Fruit fly (Drosophila melanogaster) whole organism, embryonic: ENCODE measurements around the gene CG15332.
A peak's percentile ranks its signal among the peaks of the same experiment; 100 is the strongest.

Experiments used
- CG1024 ChIP-seq: fragments of 200-800 bp; sonication (Bioruptor generic); IDR thresholded peaks from 2 replicates; pipeline ENCODE4 v1.3.6; 2022; ENCODE audit warnings: missing biosample characterization, missing genetic modification characterization
- CG10979 ChIP-seq: fragments of 200-800 bp; sonication (Bioruptor generic); optimal IDR thresholded peaks from 2 replicates; lab custom pipeline; 2018; ENCODE audit warnings: missing biosample characterization, mild to moderate bottlenecking, missing genetic modification characterization, moderate library complexity
- CG11723 ChIP-seq: fragments of 200-800 bp; sonication (Bioruptor generic); optimal IDR thresholded peaks from 2 replicates; lab custom pipeline; 2017; ENCODE audit warnings: missing biosample characterization, mild to moderate bottlenecking, missing genetic modification characterization
- CG12071 ChIP-seq: fragments of 200-800 bp; sonication (Bioruptor generic); optimal IDR thresholded peaks from 3 replicates; lab custom pipeline; 2018; ENCODE audit warnings: missing biosample characterization, mild to moderate bottlenecking, missing genetic modification characterization
- CG13287 ChIP-seq: fragments of 200-800 bp; sonication (Bioruptor generic); IDR thresholded peaks from 2 replicates; pipeline ENCODE4 v1.3.6; 2022; ENCODE audit warnings: missing biosample characterization, missing genetic modification characterization; ENCODE audit not compliant: partially characterized antibody
- CG13424 ChIP-seq: fragments of 200-800 bp; sonication (Bioruptor generic); optimal IDR thresholded peaks from 2 replicates; lab custom pipeline; 2019; ENCODE audit warnings: missing biosample characterization, mild to moderate bottlenecking, missing genetic modification characterization, moderate library complexity
- CG14860 ChIP-seq: fragments of 200-800 bp; sonication (Bioruptor generic); IDR thresholded peaks from 3 replicates; pipeline ENCODE4 v1.3.6; 2022; ENCODE audit warnings: missing biosample characterization, missing genetic modification characterization; ENCODE audit not compliant: partially characterized antibody
- CG1529 ChIP-seq: fragments of 200-800 bp; sonication (Bioruptor generic); optimal IDR thresholded peaks from 3 replicates; lab custom pipeline; 2018; ENCODE audit warnings: missing biosample characterization, missing genetic modification characterization
- CG1603 ChIP-seq: fragments of 200-800 bp; sonication (Bioruptor generic); optimal IDR thresholded peaks from 2 replicates; lab custom pipeline; 2019; ENCODE audit warnings: missing biosample characterization, mild to moderate bottlenecking, missing genetic modification characterization, moderate library complexity
- CG1647 ChIP-seq: fragments of 200-800 bp; sonication (Bioruptor generic); optimal IDR thresholded peaks from 3 replicates; lab custom pipeline; 2016; ENCODE audit warnings: missing biosample characterization, missing genetic modification characterization
- CG2116 ChIP-seq: fragments of 200-800 bp; sonication (Bioruptor generic); optimal IDR thresholded peaks from 3 replicates; lab custom pipeline; 2018; ENCODE audit warnings: missing biosample characterization, mild to moderate bottlenecking, missing genetic modification characterization
- CG3163 ChIP-seq: fragments of 200-800 bp; sonication (Bioruptor generic); optimal IDR thresholded peaks from 3 replicates; lab custom pipeline; 2016; ENCODE audit warnings: missing biosample characterization, missing genetic modification characterization
- CG33557 ChIP-seq: fragments of 200-800 bp; sonication (Bioruptor generic); optimal IDR thresholded peaks from 2 replicates; lab custom pipeline; 2019; ENCODE audit warnings: missing biosample characterization, mild to moderate bottlenecking, missing genetic modification characterization, moderate library complexity
- CG3847 ChIP-seq: fragments of 200-800 bp; sonication (Bioruptor generic); IDR thresholded peaks from 2 replicates; pipeline ENCODE4 v1.3.6; 2022; ENCODE audit warnings: missing biosample characterization, missing genetic modification characterization
- CG5953 ChIP-seq: fragments of 200-800 bp; sonication (Bioruptor generic); IDR thresholded peaks from 2 replicates; pipeline ENCODE4 v1.3.6; 2022; ENCODE audit warnings: missing biosample characterization, missing genetic modification characterization
- CG6254 ChIP-seq: fragments of 200-800 bp; sonication (Bioruptor generic); optimal IDR thresholded peaks from 3 replicates; lab custom pipeline; 2017; ENCODE audit warnings: mild to moderate bottlenecking, missing biosample characterization, missing genetic modification reagents, missing genetic modification characterization
- CG7357 ChIP-seq: fragments of 200-800 bp; sonication (Bioruptor generic); IDR thresholded peaks from 3 replicates; pipeline ENCODE4 v1.3.6; 2022; ENCODE audit warnings: missing biosample characterization, missing genetic modification characterization
- CG8388 ChIP-seq: fragments of 200-800 bp; sonication (Bioruptor generic); optimal IDR thresholded peaks from 2 replicates; lab custom pipeline; 2019; ENCODE audit warnings: missing biosample characterization, mild to moderate bottlenecking, missing genetic modification characterization, moderate library complexity
- CG8924 ChIP-seq: fragments of 200-800 bp; optimal IDR thresholded peaks from 3 replicates; lab custom pipeline; 2019; ENCODE audit warnings: missing biosample characterization, mild to moderate bottlenecking, missing genetic modification characterization, moderate library complexity
- CHES-1-like ChIP-seq: fragments of 200-800 bp; sonication (Bioruptor generic); optimal IDR thresholded peaks from 2 replicates; lab custom pipeline; 2016; ENCODE audit warnings: missing biosample characterization, missing genetic modification characterization
- GATAe ChIP-seq: fragments of 200-800 bp; sonication (Bioruptor generic); conservative IDR thresholded peaks from 2 replicates; pipeline ENCODE4 v1.3.6; 2022; ENCODE audit warnings: missing biosample characterization, missing genetic modification characterization
- Hmr ChIP-seq: fragments of 200-800 bp; sonication (Bioruptor generic); optimal IDR thresholded peaks from 3 replicates; lab custom pipeline; 2017; ENCODE audit warnings: mild to moderate bottlenecking, missing biosample characterization, missing genetic modification reagents, missing genetic modification characterization
- Hsf ChIP-seq: fragments of 200-800 bp; sonication (Bioruptor generic); optimal IDR thresholded peaks from 3 replicates; lab custom pipeline; 2016; ENCODE audit warnings: missing biosample characterization, missing genetic modification characterization
- Mes4 ChIP-seq: fragments of 200-800 bp; sonication (Bioruptor generic); optimal IDR thresholded peaks from 2 replicates; lab custom pipeline; 2016; ENCODE audit warnings: missing biosample characterization, missing genetic modification characterization
- NFAT ChIP-seq: fragments of 200-800 bp; sonication (Bioruptor generic); IDR thresholded peaks from 2 replicates; pipeline ENCODE4 v1.3.6; 2022; ENCODE audit warnings: missing biosample characterization, missing genetic modification characterization
- NK7.1 ChIP-seq: fragments of 200-800 bp; sonication (Bioruptor generic); optimal IDR thresholded peaks from 3 replicates; lab custom pipeline; 2016; ENCODE audit warnings: missing biosample characterization, missing genetic modification characterization
- Neu2 ChIP-seq: fragments of 200-800 bp; sonication (Bioruptor generic); optimal IDR thresholded peaks from 3 replicates; lab custom pipeline; 2016; ENCODE audit warnings: missing biosample characterization, missing genetic modification characterization, borderline replicate concordance
- Oli ChIP-seq: fragments of 200-800 bp; sonication (Bioruptor generic); optimal IDR thresholded peaks from 2 replicates; lab custom pipeline; 2018; ENCODE audit warnings: missing biosample characterization, mild to moderate bottlenecking, missing genetic modification characterization, moderate library complexity
- Opbp ChIP-seq: fragments of 200-800 bp; sonication (Bioruptor generic); IDR thresholded peaks from 3 replicates; pipeline ENCODE4 v1.3.6; 2022; ENCODE audit warnings: missing biosample characterization, missing genetic modification characterization; ENCODE audit not compliant: partially characterized antibody
- Optix ChIP-seq: fragments of 200-800 bp; sonication (Bioruptor generic); IDR thresholded peaks from 3 replicates; pipeline ENCODE4 v1.3.6; 2022; ENCODE audit warnings: missing biosample characterization, missing genetic modification characterization
- Spps ChIP-seq: fragments of 200-800 bp; sonication (Bioruptor generic); optimal IDR thresholded peaks from 2 replicates; lab custom pipeline; 2018; ENCODE audit warnings: missing biosample characterization, mild to moderate bottlenecking, missing genetic modification characterization
- Vsx1 ChIP-seq: fragments of 200-800 bp; sonication (Bioruptor generic); optimal IDR thresholded peaks from 2 replicates; lab custom pipeline; 2017; ENCODE audit warnings: missing biosample characterization, mild to moderate bottlenecking, missing genetic modification characterization, missing genetic modification reagents
- abd-A ChIP-seq: fragments of 200-800 bp; sonication (Bioruptor generic); optimal IDR thresholded peaks from 3 replicates; lab custom pipeline; 2019; ENCODE audit warnings: missing biosample characterization, mild to moderate bottlenecking, missing genetic modification characterization, moderate library complexity
- ara ChIP-seq: fragments of 200-800 bp; sonication (Bioruptor generic); IDR thresholded peaks from 2 replicates; pipeline ENCODE4 v1.3.6; 2022; ENCODE audit warnings: missing biosample characterization, missing genetic modification characterization
- ase ChIP-seq: fragments of 200-800 bp; sonication (Bioruptor generic); IDR thresholded peaks from 3 replicates; pipeline ENCODE4 v1.3.6; 2022; ENCODE audit warnings: missing biosample characterization, missing genetic modification characterization
- bab2 ChIP-seq: fragments of 200-800 bp; sonication (Bioruptor generic); optimal IDR thresholded peaks from 2 replicates; lab custom pipeline; 2016; ENCODE audit warnings: missing biosample characterization, missing genetic modification characterization
- bcd ChIP-seq: fragments of 200-800 bp; sonication (Bioruptor generic); optimal IDR thresholded peaks from 2 replicates; lab custom pipeline; 2017; ENCODE audit warnings: missing biosample characterization, mild to moderate bottlenecking, missing genetic modification characterization
- br ChIP-seq: fragments of >200 bp; optimal IDR thresholded peaks from 2 replicates; lab custom pipeline; 2017
- btn ChIP-seq: fragments of 200-800 bp; sonication (Bioruptor generic); optimal IDR thresholded peaks from 2 replicates; lab custom pipeline; 2016; ENCODE audit warnings: missing biosample characterization, missing genetic modification characterization
- ci ChIP-seq: fragments of 200-800 bp; sonication (Bioruptor generic); IDR thresholded peaks from 3 replicates; pipeline ENCODE4 v1.3.6; 2022; ENCODE audit warnings: missing biosample characterization, missing genetic modification characterization
- dmrt99B ChIP-seq: fragments of 200-800 bp; sonication (Bioruptor generic); optimal IDR thresholded peaks from 2 replicates; lab custom pipeline; 2018; ENCODE audit warnings: missing biosample characterization, mild to moderate bottlenecking, missing genetic modification characterization, moderate library complexity
- emc ChIP-seq: fragments of 200-800 bp; sonication (Bioruptor generic); optimal IDR thresholded peaks from 2 replicates; lab custom pipeline; 2016; ENCODE audit warnings: missing biosample characterization, missing genetic modification characterization
- gem ChIP-seq: fragments of 200-800 bp; sonication (Bioruptor generic); optimal IDR thresholded peaks from 2 replicates; lab custom pipeline; 2019; ENCODE audit warnings: missing biosample characterization, mild to moderate bottlenecking, missing genetic modification characterization, moderate library complexity
- ham ChIP-seq: fragments of 200-800 bp; sonication (Bioruptor generic); IDR thresholded peaks from 2 replicates; pipeline ENCODE4 v1.3.6; 2022; ENCODE audit warnings: missing biosample characterization, missing genetic modification characterization
- hbn ChIP-seq: fragments of 200-800 bp; sonication (Bioruptor generic); IDR thresholded peaks from 2 replicates; pipeline ENCODE4 v1.3.6; 2022; ENCODE audit warnings: missing biosample characterization, missing genetic modification characterization; ENCODE audit not compliant: partially characterized antibody
- jigr1 ChIP-seq: fragments of 200-800 bp; sonication (Bioruptor generic); IDR thresholded peaks from 3 replicates; pipeline ENCODE4 v1.3.6; 2022; ENCODE audit warnings: missing biosample characterization, missing genetic modification characterization
- lmd ChIP-seq: fragments of 200-800 bp; sonication (Bioruptor generic); IDR thresholded peaks from 2 replicates; pipeline ENCODE4 v1.3.6; 2022; ENCODE audit warnings: missing biosample characterization, missing genetic modification characterization
- pnt ChIP-seq: fragments of 200-800 bp; sonication (Bioruptor generic); optimal IDR thresholded peaks from 3 replicates; lab custom pipeline; 2016; ENCODE audit warnings: missing biosample characterization, missing genetic modification characterization
- sens ChIP-seq: fragments of 200-800 bp; sonication (Bioruptor generic); peaks from one replicate; lab custom pipeline; 2016; ENCODE audit warnings: missing biosample characterization, missing genetic modification characterization
- wek ChIP-seq: fragments of 200-800 bp; sonication (Bioruptor generic); optimal IDR thresholded peaks from 3 replicates; lab custom pipeline; 2018; ENCODE audit warnings: missing biosample characterization, mild to moderate bottlenecking, missing genetic modification characterization, moderate library complexity
- zfh1 ChIP-seq: fragments of 200-800 bp; sonication (Bioruptor generic); IDR thresholded peaks from 3 replicates; pipeline ENCODE4 v1.3.6; 2022; ENCODE audit warnings: missing biosample characterization, missing genetic modification characterization

CG15332 gene

DNA sequence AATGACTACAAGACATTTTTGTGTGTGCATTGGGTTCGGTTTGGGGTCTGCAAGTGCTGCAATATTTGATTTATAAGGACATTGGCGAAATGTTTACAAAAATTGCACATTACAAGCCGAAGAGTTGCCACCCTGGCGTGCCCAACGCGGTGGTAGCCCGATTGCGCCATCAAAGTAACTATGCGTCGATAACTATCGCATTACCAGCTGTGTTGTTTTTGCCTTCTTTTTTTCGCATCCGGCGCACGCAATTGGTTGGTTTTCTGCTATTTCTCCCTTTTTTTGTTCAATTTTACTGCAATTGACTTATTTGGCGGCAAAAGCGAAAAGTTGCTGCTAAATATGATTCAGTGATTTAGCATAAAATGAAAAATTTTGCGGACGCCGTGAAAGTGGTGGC is 21.1 kb downstream of the CG15332 start, which contains the start of gene RpS14b (continued):
- TF ChIP-seq CG12071 (GFP tag; lab: Kevin White, UChicago) (peak; percentile 42), CG13424 (peak; percentile 23), zfh1 (GFP tag; lab: Robert Waterston, UW) (peak; percentile 73), Hmr (GFP tag; lab: Kevin White, UChicago) (peak; percentile 85), CG7357 (peak; percentile 25; the same call in 1 of the 3 replicates), emc (GFP tag; lab: Kevin White, UChicago) (peak; percentile 27), abd-A (tag; lab: Kevin White, UChicago) (no peak), CG13287 (peak; percentile 82), bcd (peak; percentile 76), jigr1 (GFP tag; lab: Robert Waterston, UW) (no peak), CG6254 (GFP tag; lab: Kevin White, UChicago) (no peak), CG1603 (tag; lab: Kevin White, UChicago) (peak; percentile 72), pnt (no peak), CG8924 (tag; lab: Kevin White, UChicago) (no peak), CG1647 (GFP tag; lab: Kevin White, UChicago) (no peak), ci (GFP tag; lab: Robert Waterston, UW) (peak; percentile 91), CG1529 (GFP tag; lab: Kevin White, UChicago) (no peak), ase (GFP tag; lab: Robert Waterston, UW) (peak; percentile 67; the same call in 2 of the 3 replicates), Opbp (GFP tag; lab: Robert Waterston, UW) (peak; percentile 78), gem (tag; lab: Kevin White, UChicago) (peak; percentile 23), btn (peak; percentile 7), Oli (tag; lab: Kevin White, UChicago) (no peak), Spps (tag; lab: Kevin White, UChicago) (no peak), wek (GFP tag; lab: Kevin White, UChicago) (peak; percentile 24), NK7.1 (GFP tag; lab: Kevin White, UChicago) (peak; percentile 43), Optix (GFP tag; lab: Robert Waterston, UW) (0 out of 3 replicates have a peak, but pooled peaks have one; percentile 40), CG5953 (GFP tag; lab: Robert Waterston, UW) (no peak), CG3163 (GFP tag; lab: Kevin White, UChicago) (peak; percentile 9), NFAT (GFP tag; lab: Robert Waterston, UW) (peak; percentile 82), Neu2 (GFP tag; lab: Kevin White, UChicago) (no peak), CG10979 (tag; lab: Kevin White, UChicago) (peak; percentile 25), ham (no peak; the same call in 1 of the 2 replicates), CG11723 (peak; percentile 15), CG2116 (GFP tag; lab: Kevin White, UChicago) (peak; percentile 98), ara (GFP tag; lab: Robert Waterston, UW) (peak; percentile 56), hbn (peak; percentile 66), CG14860 (peak; percentile 55; the same call in 2 of the 3 replicates), br (lab: Kevin White, UChicago) (no peak), CG8388 (GFP tag; lab: Kevin White, UChicago) (no peak), Hsf (GFP tag; lab: Kevin White, UChicago) (peak; percentile 70), CG3847 (GFP tag; lab: Robert Waterston, UW) (peak; percentile 61), CG33557 (GFP tag; lab: Kevin White, UChicago) (peak; percentile 21), CHES-1-like (GFP tag; lab: Kevin White, UChicago) (peak; percentile 77), lmd (GFP tag; lab: Robert Waterston, UW) (no peak; the same call in 1 of the 2 replicates), Mes4 (GFP tag; lab: Kevin White, UChicago) (peak; percentile 80), dmrt99B (peak; percentile 10), GATAe (GFP tag; lab: Robert Waterston, UW) (no peak), CG1024 (GFP tag; lab: Robert Waterston, UW) (no peak), Vsx1 (GFP tag; lab: Kevin White, UChicago) (peak; percentile 54), bab2 (GFP tag; lab: Kevin White, UChicago) (peak; percentile 48), sens (GFP tag; lab: Kevin White, UChicago) (peak; percentile 88)
